Worm (Caenorhabditis elegans): ENCODE results near the gene spc-1.

The spc-1 gene

DNA sequence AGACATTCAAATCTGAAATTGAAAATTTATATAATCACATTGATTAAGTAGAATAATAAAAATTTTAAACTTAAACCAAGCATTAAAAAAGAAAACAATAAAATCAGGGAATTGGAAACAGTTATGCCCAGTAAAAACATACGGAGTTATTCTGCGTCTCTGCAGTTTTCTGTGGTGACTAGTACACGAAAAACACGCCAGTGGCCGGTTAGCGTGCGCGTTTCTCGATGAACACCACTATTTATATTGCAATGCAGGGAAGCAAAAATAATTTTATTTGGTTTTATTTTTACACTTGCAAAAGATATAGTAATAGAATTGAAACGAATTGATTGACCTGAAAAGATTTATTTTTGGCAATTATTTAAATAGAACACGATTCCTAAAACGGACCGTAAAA lies 27.0 kb downstream of the spc-1 start, which contains the start of gene sec-3 (continued):
- 0 out of 2 replicates have a peak, but pooled peaks have one; percentile 12 for TF ChIP-seq let-526 (GFP tag; IDR thresholded peaks at IDR 0.05)
- TF ChIP-seq dox-1 (GFP tag; IDR thresholded peaks at IDR 0.05): peak; percentile 86
- TF ChIP-seq attf-5 (GFP tag; optimal IDR thresholded peaks at IDR 0.05): peak; percentile 84
- TF ChIP-seq K12H6.12 (tag; optimal IDR thresholded peaks at IDR 0.05): peak; percentile 79
- TF ChIP-seq ztf-3 (GFP tag; optimal IDR thresholded peaks at IDR 0.05): no peak
- peak; percentile 22; the same call in 1 of the 2 replicates for TF ChIP-seq lir-1 (GFP tag; conservative IDR thresholded peaks at IDR 0.05)
- no peak for TF ChIP-seq snpc-4 (GFP tag; optimal IDR thresholded peaks at IDR 0.05)
- TF ChIP-seq snpc-4 (tag; optimal IDR thresholded peaks at IDR 0.05): peak in 3 of 4 experiments; percentile 47 to 72 (median 65)
- no peak for TF ChIP-seq cebp-1 (GFP tag; IDR thresholded peaks at IDR 0.05)
- peak; percentile 83 for TF ChIP-seq cebp-1 (tag; optimal IDR thresholded peaks at IDR 0.05)
- no peak for TF ChIP-seq aptf-2 (GFP tag; conservative IDR thresholded peaks at IDR 0.05)
- peak; percentile 90 for TF ChIP-seq hmg-1.2 (GFP tag; IDR thresholded peaks at IDR 0.05)
- TF ChIP-seq ztf-22 (GFP tag; optimal IDR thresholded peaks at IDR 0.05): peak; percentile 3
- TF ChIP-seq mcd-1 (GFP tag; IDR thresholded peaks at IDR 0.05): peak; percentile 82
- peak; percentile 53 for TF ChIP-seq tlf-1 (GFP tag; optimal IDR thresholded peaks at IDR 0.05)
- TF ChIP-seq lin-26 (GFP tag; IDR thresholded peaks at IDR 0.05): peak; percentile 23; the same call in 1 of the 2 replicates
- TF ChIP-seq F33H1.4 (GFP tag; IDR thresholded peaks at IDR 0.05): no peak
- peak; percentile 93 for TF ChIP-seq nhr-80 (tag; optimal IDR thresholded peaks at IDR 0.05)
- TF ChIP-seq repo-1 (tag; optimal IDR thresholded peaks at IDR 0.05): peak; percentile 85
- TF ChIP-seq ceh-27 (GFP tag; optimal IDR thresholded peaks at IDR 0.05): peak; percentile 21
- TF ChIP-seq zim-3 (tag; optimal IDR thresholded peaks at IDR 0.05): no peak
- peak; percentile 63 for TF ChIP-seq chd-7 (tag; optimal IDR thresholded peaks at IDR 0.05)
- no peak for TF ChIP-seq hsf-1 (GFP tag; IDR thresholded peaks at IDR 0.05)

DNA sequence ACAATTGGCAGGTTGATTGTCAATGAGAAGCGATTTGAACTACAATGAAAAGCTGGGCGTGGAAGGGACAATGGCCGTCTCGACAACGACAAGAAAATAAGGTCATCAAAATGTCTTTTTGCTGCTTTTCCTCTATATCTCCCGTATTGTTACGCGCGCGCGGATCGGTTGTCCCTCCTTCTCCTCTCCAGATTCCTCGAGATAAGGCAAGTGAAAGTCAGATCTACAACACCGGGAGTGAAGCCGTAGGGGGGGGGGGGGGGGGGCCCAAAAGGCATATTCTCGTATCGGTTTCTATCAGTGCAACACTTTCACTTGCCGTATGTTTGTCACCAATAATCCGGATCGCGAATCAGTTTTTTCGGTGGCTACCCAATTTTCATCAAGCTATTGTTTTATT lies 32.6 kb downstream of the spc-1 start, which contains the start of gene wrt-2:
Gene wrt-2, minus strand, starts transcription at position 46 of the 400 bp plus-strand sequence.
- peak; percentile 60 for TF ChIP-seq zfh-2 (GFP tag; conservative IDR thresholded peaks at IDR 0.05)
- no peak for TF ChIP-seq rec-8 (tag; optimal IDR thresholded peaks at IDR 0.05)

DNA sequence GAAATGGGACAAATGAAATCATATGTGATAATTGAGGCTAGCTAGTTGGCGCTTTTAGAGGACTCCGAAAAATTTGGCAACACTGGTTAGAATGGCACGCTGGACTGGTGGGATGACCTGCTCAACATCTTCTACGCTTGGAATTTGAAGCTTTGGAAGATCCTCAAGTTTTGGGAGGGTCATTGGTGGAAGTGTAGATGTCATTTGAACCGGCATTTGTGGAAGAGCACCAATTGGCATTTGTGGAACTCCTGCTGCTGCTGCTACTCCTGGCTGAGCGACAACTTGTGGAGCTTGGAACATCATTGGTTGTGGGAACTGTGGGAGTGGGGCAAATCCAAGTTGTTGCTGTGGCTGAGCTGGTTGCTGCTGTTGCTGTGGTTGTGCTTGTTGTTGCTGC lies 34.4 kb downstream of the spc-1 start:
- TF ChIP-seq sptf-2 (GFP tag; optimal IDR thresholded peaks at IDR 0.05) (no peak), mcd-1 (GFP tag; IDR thresholded peaks at IDR 0.05) (peak; percentile 57), nhr-120 (GFP tag; IDR thresholded peaks at IDR 0.05) (no peak), athp-1 (tag; optimal IDR thresholded peaks at IDR 0.05) (peak; percentile 4), Y79H2A.3 (GFP tag; conservative IDR thresholded peaks at IDR 0.05) (no peak), ets-4 (GFP tag; optimal IDR thresholded peaks at IDR 0.05) (no peak), ceh-40 (GFP tag; IDR thresholded peaks at IDR 0.05) (no peak), ama-1 (optimal IDR thresholded peaks at IDR 0.05) (peak; percentile 69), ama-1 (GFP tag; optimal IDR thresholded peaks at IDR 0.05) (no peak), gei-17 (GFP tag; optimal IDR thresholded peaks at IDR 0.05) (no peak), lin-40 (tag; optimal IDR thresholded peaks at IDR 0.05) (peak; percentile 1), aptf-2 (GFP tag; conservative IDR thresholded peaks at IDR 0.05) (0 out of 2 replicates have a peak, but pooled peaks have one; percentile 17), fkh-3 (tag; optimal IDR thresholded peaks at IDR 0.05) (no peak), sea-2 (GFP tag; IDR thresholded peaks at IDR 0.05) (no peak), ztf-22 (GFP tag; optimal IDR thresholded peaks at IDR 0.05) (no peak), Y53G8AR.9 (GFP tag; conservative IDR thresholded peaks at IDR 0.05) (0 out of 2 replicates have a peak, but pooled peaks have one; percentile 60), let-526 (GFP tag; IDR thresholded peaks at IDR 0.05) (no peak), ztf-6 (GFP tag; IDR thresholded peaks at IDR 0.05) (no peak), rcor-1 (GFP tag; IDR thresholded peaks at IDR 0.05) (0 out of 2 replicates have a peak, but pooled peaks have one; percentile 16), F55B11.4 (tag; optimal IDR thresholded peaks at IDR 0.05; ENCODE audit: borderline replicate concordance, insufficient read depth) (no peak), ztf-26 (tag; optimal IDR thresholded peaks at IDR 0.05) (peak; percentile 27), Y53F4B.3 (GFP tag; IDR thresholded peaks at IDR 0.05) (no peak), nfya-2 (GFP tag; IDR thresholded peaks at IDR 0.05) (no peak), egrh-3 (GFP tag; IDR thresholded peaks at IDR 0.05) (0 out of 2 replicates have a peak, but pooled peaks have one; percentile 10), hlh-26 (GFP tag; conservative IDR thresholded peaks at IDR 0.05) (no peak), lin-54 (GFP tag; optimal IDR thresholded peaks at IDR 0.05) (no peak)

All from whole organism, young adult.